Fruit fly (Drosophila melanogaster) whole organism, embryonic: ENCODE data around the gene CG33268.

Experiments used
- B-H2 ChIP-seq: fragments of 200-800 bp; sonication (Bioruptor generic); optimal IDR thresholded peaks from 2 replicates; lab custom pipeline; 2018; ENCODE audit warnings: missing biosample characterization, mild to moderate bottlenecking, missing genetic modification characterization
- CG10147 ChIP-seq: fragments of 200-800 bp; sonication (Bioruptor generic); optimal IDR thresholded peaks from 2 replicates; lab custom pipeline; 2019; ENCODE audit warnings: missing biosample characterization, mild to moderate bottlenecking, missing genetic modification characterization, moderate library complexity
- CG10209 ChIP-seq: fragments of 200-800 bp; sonication (Bioruptor generic); optimal IDR thresholded peaks from 3 replicates; lab custom pipeline; 2017; ENCODE audit warnings: missing biosample characterization, mild to moderate bottlenecking, missing genetic modification characterization, missing genetic modification reagents
- CG10321 ChIP-seq: fragments of 200-800 bp; sonication (Bioruptor generic); IDR thresholded peaks from 2 replicates; pipeline ENCODE4 v1.3.6; 2022; ENCODE audit warnings: missing biosample characterization, missing genetic modification characterization
- CG10366 ChIP-seq: fragments of 200-800 bp; sonication (Bioruptor generic); IDR thresholded peaks from 2 replicates; pipeline ENCODE4 v1.3.6; 2022; ENCODE audit warnings: missing biosample characterization, missing genetic modification characterization
- CG10543 ChIP-seq: fragments of 200-800 bp; sonication (Bioruptor generic); optimal IDR thresholded peaks from 3 replicates; lab custom pipeline; 2017; ENCODE audit warnings: missing biosample characterization, mild to moderate bottlenecking, missing genetic modification characterization, moderate library complexity
- CG12155 ChIP-seq: fragments of 200-800 bp; sonication (Bioruptor generic); optimal IDR thresholded peaks from 3 replicates; lab custom pipeline; 2016; ENCODE audit warnings: missing biosample characterization, missing genetic modification characterization
- CG15514 ChIP-seq: fragments of 200-800 bp; sonication (Bioruptor generic); optimal IDR thresholded peaks from 3 replicates; lab custom pipeline; 2017; ENCODE audit warnings: missing biosample characterization, missing genetic modification characterization, mild to moderate bottlenecking, moderate library complexity, missing genetic modification reagents
- CG17361 ChIP-seq: fragments of 200-800 bp; sonication (Bioruptor generic); IDR thresholded peaks from 3 replicates; pipeline ENCODE4 v1.3.6; 2022; ENCODE audit warnings: missing biosample characterization, missing genetic modification characterization
- CG17802 ChIP-seq: fragments of 200-800 bp; sonication (Bioruptor generic); optimal IDR thresholded peaks from 2 replicates; lab custom pipeline; 2018; ENCODE audit warnings: missing biosample characterization, mild to moderate bottlenecking, missing genetic modification characterization, moderate library complexity
- CG18476 ChIP-seq: fragments of 200-800 bp; sonication (Bioruptor generic); optimal IDR thresholded peaks from 2 replicates; lab custom pipeline; 2016; ENCODE audit warnings: missing biosample characterization, mild to moderate bottlenecking, missing genetic modification characterization
- CG18599 ChIP-seq: fragments of 200-800 bp; sonication (Bioruptor generic); optimal IDR thresholded peaks from 3 replicates; lab custom pipeline; 2017; ENCODE audit warnings: missing biosample characterization, missing genetic modification characterization, mild to moderate bottlenecking, moderate library complexity, missing genetic modification reagents
- CG18619 ChIP-seq: fragments of 200-800 bp; sonication (Bioruptor generic); optimal IDR thresholded peaks from 3 replicates; lab custom pipeline; 2017; ENCODE audit warnings: missing biosample characterization, mild to moderate bottlenecking, missing genetic modification characterization
- CG2875 ChIP-seq: fragments of 200-800 bp; sonication (Bioruptor generic); optimal IDR thresholded peaks from 2 replicates; lab custom pipeline; 2017; ENCODE audit warnings: missing biosample characterization, mild to moderate bottlenecking, missing genetic modification characterization, missing genetic modification reagents
- CG30431 ChIP-seq: fragments of 200-800 bp; sonication (Bioruptor generic); optimal IDR thresholded peaks from 2 replicates; lab custom pipeline; 2017; ENCODE audit warnings: missing biosample characterization, missing genetic modification characterization
- CG3281 ChIP-seq: fragments of 200-800 bp; sonication (Bioruptor generic); optimal IDR thresholded peaks from 3 replicates; lab custom pipeline; 2017; ENCODE audit warnings: missing biosample characterization, mild to moderate bottlenecking, missing genetic modification characterization
- CG3995 ChIP-seq: fragments of 200-800 bp; sonication (Bioruptor generic); optimal IDR thresholded peaks from 3 replicates; lab custom pipeline; 2016; ENCODE audit warnings: missing biosample characterization, missing genetic modification characterization
- CG42726 ChIP-seq: fragments of 200-800 bp; sonication (Bioruptor generic); IDR thresholded peaks from 2 replicates; pipeline ENCODE4 v1.3.6; 2022; ENCODE audit warnings: missing biosample characterization, missing genetic modification characterization; ENCODE audit not compliant: partially characterized antibody
- CG4820 ChIP-seq: fragments of 200-800 bp; sonication (Bioruptor generic); optimal IDR thresholded peaks from 3 replicates; lab custom pipeline; 2016; ENCODE audit warnings: missing biosample characterization, missing genetic modification characterization
- CG6254 ChIP-seq: fragments of 200-800 bp; sonication (Bioruptor generic); optimal IDR thresholded peaks from 3 replicates; lab custom pipeline; 2017; ENCODE audit warnings: mild to moderate bottlenecking, missing biosample characterization, missing genetic modification reagents, missing genetic modification characterization
- CG7963 ChIP-seq: fragments of 200-800 bp; sonication (Bioruptor generic); IDR thresholded peaks from 3 replicates; pipeline ENCODE4 v1.3.6; 2022; ENCODE audit warnings: missing biosample characterization, missing genetic modification characterization; ENCODE audit not compliant: partially characterized antibody
- CG8388 ChIP-seq: fragments of 200-800 bp; sonication (Bioruptor generic); optimal IDR thresholded peaks from 2 replicates; lab custom pipeline; 2019; ENCODE audit warnings: missing biosample characterization, mild to moderate bottlenecking, missing genetic modification characterization, moderate library complexity
- CG8478 ChIP-seq: fragments of >200 bp; optimal IDR thresholded peaks from 2 replicates; lab custom pipeline; 2018
- Fer2 ChIP-seq: fragments of 200-800 bp; sonication (Bioruptor generic); optimal IDR thresholded peaks from 2 replicates; lab custom pipeline; 2018; ENCODE audit warnings: missing biosample characterization, mild to moderate bottlenecking, missing genetic modification characterization, moderate library complexity
- HmgZ ChIP-seq: fragments of 200-800 bp; sonication (Bioruptor generic); optimal IDR thresholded peaks from 2 replicates; lab custom pipeline; 2018; ENCODE audit warnings: missing biosample characterization, mild to moderate bottlenecking, missing genetic modification characterization
- Hmr ChIP-seq: fragments of 200-800 bp; sonication (Bioruptor generic); optimal IDR thresholded peaks from 3 replicates; lab custom pipeline; 2017; ENCODE audit warnings: mild to moderate bottlenecking, missing biosample characterization, missing genetic modification reagents, missing genetic modification characterization
- MBD-R2 ChIP-seq: fragments of 200-800 bp; sonication (Bioruptor generic); IDR thresholded peaks from 2 replicates; pipeline ENCODE4 v1.3.6; 2022; ENCODE audit warnings: missing biosample characterization, missing genetic modification characterization
- NC2β ChIP-seq: fragments of 200-800 bp; sonication (Bioruptor generic); optimal IDR thresholded peaks from 2 replicates; lab custom pipeline; 2016; ENCODE audit warnings: missing biosample characterization, missing genetic modification characterization
- Nf-YC ChIP-seq: fragments of 200-800 bp; optimal IDR thresholded peaks from 3 replicates; lab custom pipeline; 2019; ENCODE audit warnings: missing biosample characterization, mild to moderate bottlenecking, missing genetic modification characterization, moderate library complexity
- Spps ChIP-seq: fragments of 200-800 bp; sonication (Bioruptor generic); optimal IDR thresholded peaks from 2 replicates; lab custom pipeline; 2018; ENCODE audit warnings: missing biosample characterization, mild to moderate bottlenecking, missing genetic modification characterization
- Stat92E ChIP-seq, 3 experiments: fragments of >200 bp in 2 of 3; fragments of 200-800 bp in 1 of 3; sonication (Bioruptor generic) in 1 of 3; optimal IDR thresholded peaks; 2 replicates each; lab custom pipeline; 2017 to 2019; ENCODE audit warnings: missing biosample characterization in 3 of 3, missing genetic modification characterization in 3 of 3, mild to moderate bottlenecking in 1 of 3, moderate library complexity in 1 of 3
- Xbp1 ChIP-seq: fragments of 200-800 bp; sonication (Bioruptor generic); optimal IDR thresholded peaks from 3 replicates; lab custom pipeline; 2016; ENCODE audit warnings: missing biosample characterization, mild to moderate bottlenecking, missing genetic modification characterization
- bcd ChIP-seq: fragments of 200-800 bp; sonication (Bioruptor generic); optimal IDR thresholded peaks from 2 replicates; lab custom pipeline; 2017; ENCODE audit warnings: missing biosample characterization, mild to moderate bottlenecking, missing genetic modification characterization
- caup ChIP-seq: fragments of 200-800 bp; sonication (Bioruptor generic); optimal IDR thresholded peaks from 3 replicates; lab custom pipeline; 2017; ENCODE audit warnings: missing biosample characterization, mild to moderate bottlenecking, missing genetic modification characterization, moderate library complexity; ENCODE audit not compliant: severe bottlenecking
- corto ChIP-seq: fragments of 200-800 bp; sonication (Bioruptor generic); optimal IDR thresholded peaks from 2 replicates; lab custom pipeline; 2016; ENCODE audit warnings: missing biosample characterization, mild to moderate bottlenecking, missing genetic modification characterization, moderate library complexity
- cwo ChIP-seq: fragments of 200-800 bp; sonication (Bioruptor generic); optimal IDR thresholded peaks from 3 replicates; lab custom pipeline; 2017; ENCODE audit warnings: missing biosample characterization, missing genetic modification characterization, mild to moderate bottlenecking, moderate library complexity, missing genetic modification reagents
- fd102C ChIP-seq: fragments of 200-800 bp; sonication (Bioruptor generic); optimal IDR thresholded peaks from 2 replicates; lab custom pipeline; 2018; ENCODE audit warnings: missing biosample characterization, mild to moderate bottlenecking, missing genetic modification characterization, moderate library complexity
- fru ChIP-seq: fragments of >200 bp; optimal IDR thresholded peaks from 2 replicates; lab custom pipeline; 2017
- ftz-f1 ChIP-seq: fragments of 200-800 bp; sonication (Bioruptor generic); optimal IDR thresholded peaks from 2 replicates; lab custom pipeline; 2016; ENCODE audit warnings: missing biosample characterization, missing genetic modification characterization
- hkb ChIP-seq, 2 experiments: fragments of 200-800 bp in 1 of 2; fragments of >200 bp in 1 of 2; sonication (Bioruptor generic) in 1 of 2; IDR thresholded peaks in 1 of 2; optimal IDR thresholded peaks in 1 of 2; 2 replicates each; pipeline versions ENCODE4 v1.3.6 to Lab custom; 2017 to 2022; ENCODE audit warnings: missing biosample characterization in 1 of 2, missing genetic modification characterization in 1 of 2
- odd ChIP-seq: fragments of 200-800 bp; sonication (Bioruptor generic); optimal IDR thresholded peaks from 2 replicates; lab custom pipeline; 2017; ENCODE audit warnings: missing biosample characterization, mild to moderate bottlenecking, missing genetic modification characterization
- p53 ChIP-seq: fragments of 200-800 bp; sonication (Bioruptor generic); optimal IDR thresholded peaks from 2 replicates; lab custom pipeline; 2016; ENCODE audit warnings: missing biosample characterization, missing genetic modification characterization
- pros ChIP-seq: fragments of 200-800 bp; sonication (Bioruptor generic); optimal IDR thresholded peaks from 3 replicates; lab custom pipeline; 2019; ENCODE audit warnings: missing biosample characterization, mild to moderate bottlenecking, missing genetic modification characterization, moderate library complexity
- ro ChIP-seq: fragments of 200-800 bp; sonication (Bioruptor generic); IDR thresholded peaks from 2 replicates; pipeline ENCODE4 v1.3.6; 2022; ENCODE audit warnings: missing biosample characterization, missing genetic modification characterization
- sens-2 ChIP-seq: fragments of 200-800 bp; sonication (Bioruptor generic); IDR thresholded peaks from 2 replicates; pipeline ENCODE4 v1.3.6; 2022; ENCODE audit warnings: missing biosample characterization, missing genetic modification characterization
- slbo ChIP-seq: fragments of 200-800 bp; sonication (Bioruptor generic); IDR thresholded peaks from 2 replicates; pipeline ENCODE4 v1.3.6; 2022; ENCODE audit warnings: missing biosample characterization, missing genetic modification characterization
- tio ChIP-seq: fragments of 200-800 bp; sonication (Bioruptor generic); optimal IDR thresholded peaks from 2 replicates; lab custom pipeline; 2017; ENCODE audit warnings: missing biosample characterization, missing genetic modification characterization, inconsistent platforms
- usp ChIP-seq: fragments of >200 bp; optimal IDR thresholded peaks from 2 replicates; lab custom pipeline; 2017; ENCODE audit warnings: missing biosample characterization, missing genetic modification characterization
- wor ChIP-seq: fragments of 200-800 bp; sonication (Bioruptor generic); IDR thresholded peaks from 2 replicates; pipeline ENCODE4 v1.3.6; 2022; ENCODE audit warnings: missing biosample characterization, missing genetic modification characterization
- yki ChIP-seq: fragments of >200 bp; optimal IDR thresholded peaks from 3 replicates; lab custom pipeline; 2018
- z ChIP-seq: fragments of 200-800 bp; sonication (Bioruptor generic); IDR thresholded peaks from 3 replicates; pipeline ENCODE4 v1.3.6; 2022; ENCODE audit warnings: missing biosample characterization, missing genetic modification characterization

The CG33268 gene

DNA sequence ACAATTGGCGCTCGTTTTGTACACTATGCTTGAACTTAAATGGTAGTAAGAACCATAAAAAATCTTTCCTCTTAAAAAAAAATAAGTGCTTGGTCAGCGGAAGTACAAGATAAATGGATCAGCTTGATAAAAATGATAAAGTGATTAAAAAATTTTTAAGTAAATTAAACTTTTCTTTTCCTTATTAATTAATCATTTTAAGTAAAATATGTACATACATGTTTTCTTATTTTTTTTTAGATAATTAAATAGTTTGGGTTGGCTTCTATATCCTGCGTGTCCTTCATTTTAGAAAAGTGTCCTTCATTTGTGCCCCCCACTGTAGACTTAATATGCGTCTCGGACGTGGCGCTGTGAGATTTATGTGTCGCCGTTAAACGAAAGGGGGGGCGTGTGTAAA, 34.4 kb downstream of the CG33268 start:
- TF ChIP-seq CG3995 (GFP tag; lab: Kevin White, UChicago) (no peak), CG17802 (tag; lab: Kevin White, UChicago) (no peak), Xbp1 (GFP tag; lab: Kevin White, UChicago) (peak; percentile 0), z (no peak), CG42726 (no peak), corto (GFP tag; lab: Kevin White, UChicago) (no peak), slbo (peak; percentile 53; the same call in 1 of the 2 replicates), Stat92E (GFP tag; optimal IDR thresholded peaks at IDR 0.05; lab: Kevin White, UChicago) (no peak), CG2875 (GFP tag; lab: Kevin White, UChicago) (no peak), CG8388 (GFP tag; lab: Kevin White, UChicago) (peak; percentile 24), CG4820 (GFP tag; lab: Kevin White, UChicago) (no peak), caup (GFP tag; lab: Kevin White, UChicago) (peak; percentile 41), fd102C (GFP tag; lab: Kevin White, UChicago) (no peak), CG10209 (GFP tag; lab: Kevin White, UChicago) (peak; percentile 26), hkb (optimal IDR thresholded peaks at IDR 0.05; lab: Kevin White, UChicago) (no peak), hkb (GFP tag; IDR thresholded peaks at IDR 0.05; lab: Robert Waterston, UW) (no peak), CG17361 (GFP tag; lab: Robert Waterston, UW) (peak; percentile 26; the same call in 1 of the 3 replicates), Fer2 (no peak), CG7963 (no peak), sens-2 (no peak), HmgZ (tag; lab: Kevin White, UChicago) (no peak), CG18599 (GFP tag; lab: Kevin White, UChicago) (peak; percentile 46), Nf-YC (tag; lab: Kevin White, UChicago) (no peak), wor (no peak), CG6254 (GFP tag; lab: Kevin White, UChicago) (no peak), CG18476 (no peak), MBD-R2 (GFP tag; lab: Robert Waterston, UW) (no peak), yki (lab: Kevin White, UChicago) (no peak), bcd (GFP tag; lab: Kevin White, UChicago) (peak; percentile 32), B-H2 (no peak), NC2β (no peak), usp (no peak), CG30431 (no peak), CG8478 (no peak), Spps (tag; lab: Kevin White, UChicago) (no peak), cwo (GFP tag; lab: Kevin White, UChicago) (peak; percentile 27), fru (lab: Kevin White, UChicago) (no peak), ro (GFP tag; lab: Robert Waterston, UW) (no peak), CG10147 (GFP tag; lab: Kevin White, UChicago) (peak; percentile 27), p53 (no peak), CG10321 (GFP tag; lab: Robert Waterston, UW) (no peak), pros (GFP tag; lab: Kevin White, UChicago) (no peak), CG3281 (GFP tag; lab: Kevin White, UChicago) (peak; percentile 70), CG15514 (GFP tag; lab: Kevin White, UChicago) (no peak), CG10366 (GFP tag; lab: Robert Waterston, UW) (no peak), tio (GFP tag; lab: Kevin White, UChicago) (peak; percentile 34), CG12155 (GFP tag; lab: Kevin White, UChicago) (peak; percentile 23), Hmr (GFP tag; lab: Kevin White, UChicago) (peak; percentile 64), CG10543 (GFP tag; lab: Kevin White, UChicago) (no peak), ftz-f1 (no peak), CG18619 (GFP tag; lab: Kevin White, UChicago) (peak; percentile 44), odd (GFP tag; lab: Kevin White, UChicago) (no peak)
